Worm (Caenorhabditis elegans): Measurements from ENCODE around the gene tsp-1.

DNA sequence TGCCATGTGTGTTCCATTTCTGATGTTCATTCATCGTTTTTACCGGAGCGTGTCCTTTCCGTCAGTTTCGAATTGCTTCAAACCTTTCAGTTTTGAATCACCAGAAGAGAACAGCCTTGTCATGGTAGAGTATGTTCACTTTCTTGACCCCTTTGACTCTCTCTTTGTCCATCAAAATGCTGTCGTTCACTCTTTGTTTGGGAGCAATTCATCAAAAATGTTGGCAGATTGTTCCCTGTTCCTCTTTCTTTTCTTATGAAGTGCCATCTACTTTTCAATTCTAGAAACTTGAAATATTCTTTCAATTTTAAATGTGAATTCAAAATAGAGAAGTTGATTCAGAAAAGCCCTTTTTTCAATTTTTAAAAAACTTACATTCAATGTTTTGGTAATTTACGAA is 42.1 kb upstream of the tsp-1 start:
- TF ChIP-seq pha-4 (GFP tag; IDR thresholded peaks at IDR 0.05) (no peak), pha-4 (tag; optimal IDR thresholded peaks at IDR 0.05) (no peak), aha-1 (tag) (no peak), tra-1 (GFP tag; IDR thresholded peaks at IDR 0.05) (no peak), lir-3 (tag; optimal IDR thresholded peaks at IDR 0.05) (no peak), vab-7 (GFP tag; IDR thresholded peaks at IDR 0.05) (no peak), F49E8.2 (tag; optimal IDR thresholded peaks at IDR 0.05; ENCODE audit: borderline replicate concordance) (no peak)
